Fruit fly (Drosophila melanogaster): ENCODE results near the gene Acam.

The Acam gene

dm6 chr3R:25851224-25851682 is 39.5 kb downstream of the Acam start, which contains the start of the genes CG14545 and CG5886 (continued):
- TF ChIP-seq CG13287 (GFP tag; IDR thresholded peaks at IDR 0.05; ENCODE audit: partially characterized antibody) (0 out of 2 replicates have a peak, but pooled peaks have one; percentile 47), eyg (GFP tag; optimal IDR thresholded peaks at IDR 0.05) (no peak), CG42726 (GFP tag; IDR thresholded peaks at IDR 0.05; ENCODE audit: partially characterized antibody) (0 out of 2 replicates have a peak, but pooled peaks have one; percentile 32), NK7.1 (GFP tag; optimal IDR thresholded peaks at IDR 0.05) (no peak), mam (GFP tag; optimal IDR thresholded peaks at IDR 0.05) (no peak), Dp (GFP tag; optimal IDR thresholded peaks at IDR 0.05) (peak; percentile 80), CG30403 (GFP tag; optimal IDR thresholded peaks at IDR 0.05) (peak; percentile 23), BEAF-32 (GFP tag; optimal IDR thresholded peaks at IDR 0.05) (peak; percentile 34), pzg (GFP tag; optimal IDR thresholded peaks at IDR 0.05) (peak; percentile 75), CG33213 (GFP tag; optimal IDR thresholded peaks at IDR 0.05) (peak; percentile 36), grn (GFP tag; optimal IDR thresholded peaks at IDR 0.05) (no peak), CG33557 (GFP tag; optimal IDR thresholded peaks at IDR 0.05) (peak; percentile 16), YL-1 (GFP tag; optimal IDR thresholded peaks at IDR 0.05) (peak; percentile 19), tin (GFP tag; optimal IDR thresholded peaks at IDR 0.05) (no peak), Hmr (GFP tag; optimal IDR thresholded peaks at IDR 0.05) (no peak), CG2120 (GFP tag; optimal IDR thresholded peaks at IDR 0.05) (peak; percentile 37), zfh1 (GFP tag; IDR thresholded peaks at IDR 0.05) (0 out of 3 replicates have a peak, but pooled peaks have one; percentile 23), phol (tag; optimal IDR thresholded peaks at IDR 0.05) (peak; percentile 35), Ravus (GFP tag; IDR thresholded peaks at IDR 0.05) (no peak), Ets97D (GFP tag; optimal IDR thresholded peaks at IDR 0.05) (peak; percentile 59), CG14965 (GFP tag; optimal IDR thresholded peaks at IDR 0.05; ENCODE audit: borderline replicate concordance) (peak; percentile 36), CG4360 (GFP tag; IDR thresholded peaks at IDR 0.05) (peak; percentile 84), Sin3A (optimal IDR thresholded peaks at IDR 0.05) (peak; percentile 94), Med (GFP tag) (peak; percentile 63)

dm6 chr3R:25854825-25855224 is 43.1 kb downstream of the Acam start:
- TF ChIP-seq dimm (GFP tag; IDR thresholded peaks at IDR 0.05) (no peak), CG9797 (GFP tag; optimal IDR thresholded peaks at IDR 0.05) (no peak), CG10209 (GFP tag; optimal IDR thresholded peaks at IDR 0.05) (no peak), Hr78 (GFP tag; optimal IDR thresholded peaks at IDR 0.05) (no peak), CG10543 (GFP tag; optimal IDR thresholded peaks at IDR 0.05) (no peak), CG18476 (GFP tag; optimal IDR thresholded peaks at IDR 0.05) (no peak), CG11456 (GFP tag; IDR thresholded peaks at IDR 0.05) (no peak), CG18764 (GFP tag; optimal IDR thresholded peaks at IDR 0.05) (no peak), dmrt11E (tag; optimal IDR thresholded peaks at IDR 0.05) (no peak), repo (GFP tag; optimal IDR thresholded peaks at IDR 0.05) (no peak), grn (GFP tag; optimal IDR thresholded peaks at IDR 0.05) (no peak), emc (GFP tag; optimal IDR thresholded peaks at IDR 0.05) (no peak), CG17829 (tag; optimal IDR thresholded peaks at IDR 0.05) (no peak), Adf1 (GFP tag; IDR thresholded peaks at IDR 0.05) (no peak), Pdp1 (GFP tag; optimal IDR thresholded peaks at IDR 0.05) (no peak), CG4360 (GFP tag; IDR thresholded peaks at IDR 0.05) (no peak), CG2889 (GFP tag; IDR thresholded peaks at IDR 0.05) (no peak), CG8359 (GFP tag; optimal IDR thresholded peaks at IDR 0.05; ENCODE audit: borderline replicate concordance) (no peak), CG7928 (GFP tag; optimal IDR thresholded peaks at IDR 0.05) (no peak), tap (tag; optimal IDR thresholded peaks at IDR 0.05) (no peak), CG34376 (GFP tag; optimal IDR thresholded peaks at IDR 0.05) (no peak), odd (GFP tag; optimal IDR thresholded peaks at IDR 0.05) (no peak), D19A (tag; optimal IDR thresholded peaks at IDR 0.05) (no peak), Opbp (GFP tag; IDR thresholded peaks at IDR 0.05; ENCODE audit: partially characterized antibody) (no peak), CG11695 (GFP tag; IDR thresholded peaks at IDR 0.05) (0 out of 3 replicates have a peak, but pooled peaks have one; percentile 45), Asciz (GFP tag; optimal IDR thresholded peaks at IDR 0.05) (no peak), Ssrp (tag; optimal IDR thresholded peaks at IDR 0.05) (no peak), Mad (GFP tag; optimal IDR thresholded peaks at IDR 0.05) (no peak), yki (optimal IDR thresholded peaks at IDR 0.05) (no peak)

All from whole organism, embryonic.